Worm (Caenorhabditis elegans) whole organism, young adult: Measurements from ENCODE around the gene C52B9.19.

Source experiments
- B0336.3 ChIP-seq: fragments of 200-800 bp; sonication (Bioruptor generic); IDR thresholded peaks from 2 replicates; pipeline ENCODE4 v1.3.6; 2022; ENCODE audit warnings: missing genetic modification characterization, missing compliant biosample characterization
- F33H1.4 ChIP-seq: fragments of 200-800 bp; sonication (Bioruptor generic); IDR thresholded peaks from 2 replicates; pipeline ENCODE4 v1.3.6; 2022; ENCODE audit warnings: missing genetic modification reagents, missing genetic modification characterization, missing compliant biosample characterization
- F37B4.10 ChIP-seq: fragments of 200-800 bp; sonication (Bioruptor generic); IDR thresholded peaks from 2 replicates; pipeline ENCODE4 v1.3.6; 2022; ENCODE audit warnings: missing genetic modification characterization, missing compliant biosample characterization
- F55B11.4 ChIP-seq: sonication (generic microtip); optimal IDR thresholded peaks from 2 replicates; lab custom pipeline; 2016; ENCODE audit warnings: missing compliant biosample characterization, missing genetic modification characterization, borderline replicate concordance; ENCODE audit not compliant: insufficient read depth
- F57C9.4 ChIP-seq: sonication (generic microtip); optimal IDR thresholded peaks from 2 replicates; lab custom pipeline; 2017; ENCODE audit warnings: mild to moderate bottlenecking, missing genetic modification characterization, missing compliant biosample characterization
- T07F8.4 ChIP-seq: sonication (generic microtip); optimal IDR thresholded peaks from 2 replicates; lab custom pipeline; 2016; ENCODE audit warnings: mild to moderate bottlenecking, missing genetic modification characterization, moderate library complexity, missing compliant biosample characterization
- T26A5.8 ChIP-seq: sonication (generic microtip); optimal IDR thresholded peaks from 2 replicates; lab custom pipeline; 2016; ENCODE audit warnings: missing genetic modification characterization, missing compliant biosample characterization
- akir-1 ChIP-seq: fragments of 200-800 bp; sonication (Bioruptor generic); optimal IDR thresholded peaks from 2 replicates; lab custom pipeline; 2018; ENCODE audit warnings: mild to moderate bottlenecking, missing genetic modification characterization, moderate library complexity, missing compliant biosample characterization
- ama-1 ChIP-seq, 3 experiments: fragments of 150-350 bp in 1 of 3; sonication (generic microtip) in 2 of 3; optimal IDR thresholded peaks; 2 replicates each; lab custom pipeline; 2014 to 2018; ENCODE audit warnings: missing biosample characterization in 2 of 3, missing genetic modification characterization in 2 of 3, missing genetic modification reagents in 2 of 3
- aptf-2 ChIP-seq: fragments of 200-800 bp; sonication (Bioruptor generic); conservative IDR thresholded peaks from 2 replicates; pipeline ENCODE4 v1.3.6; 2022; ENCODE audit warnings: missing genetic modification reagents, missing genetic modification characterization, missing compliant biosample characterization
- attf-3 ChIP-seq: fragments of 200-800 bp; sonication (Bioruptor generic); conservative IDR thresholded peaks from 2 replicates; pipeline ENCODE4 v1.3.6; 2022; ENCODE audit warnings: missing genetic modification reagents, missing genetic modification characterization, missing compliant biosample characterization
- attf-5 ChIP-seq: fragments of 200-800 bp; sonication (Bioruptor generic); optimal IDR thresholded peaks from 2 replicates; lab custom pipeline; 2018; ENCODE audit warnings: mild to moderate bottlenecking, missing genetic modification characterization, missing compliant biosample characterization
- ceh-27 ChIP-seq: fragments of 200-800 bp; sonication (Bioruptor generic); optimal IDR thresholded peaks from 2 replicates; lab custom pipeline; 2018; ENCODE audit warnings: mild to moderate bottlenecking, missing genetic modification characterization, moderate library complexity, missing compliant biosample characterization
- ceh-79 ChIP-seq: sonication (generic microtip); optimal IDR thresholded peaks from 2 replicates; lab custom pipeline; 2017; ENCODE audit warnings: mild to moderate bottlenecking, missing genetic modification characterization, missing compliant biosample characterization
- dox-1 ChIP-seq: fragments of 200-800 bp; sonication (Bioruptor generic); IDR thresholded peaks from 2 replicates; pipeline ENCODE4 v1.3.6; 2022; ENCODE audit warnings: missing genetic modification reagents, missing genetic modification characterization, missing compliant biosample characterization
- efl-1 ChIP-seq: fragments of 150-350 bp; optimal IDR thresholded peaks from 2 replicates; lab custom pipeline; 2014; ENCODE audit warnings: missing biosample characterization, missing genetic modification reagents, missing genetic modification characterization
- egl-44 ChIP-seq: fragments of 200-800 bp; sonication (Bioruptor generic); IDR thresholded peaks from 2 replicates; pipeline ENCODE4 v1.3.6; 2022; ENCODE audit warnings: missing genetic modification reagents, missing genetic modification characterization, missing compliant biosample characterization
- egrh-3 ChIP-seq: fragments of 200-800 bp; sonication (Bioruptor generic); IDR thresholded peaks from 2 replicates; pipeline ENCODE4 v1.3.6; 2022; ENCODE audit warnings: missing genetic modification reagents, missing genetic modification characterization, missing compliant biosample characterization
- fkh-3 ChIP-seq: sonication (generic microtip); optimal IDR thresholded peaks from 2 replicates; lab custom pipeline; 2016; ENCODE audit warnings: mild to moderate bottlenecking, missing genetic modification characterization, missing compliant biosample characterization
- hlh-12 ChIP-seq: sonication (generic microtip); optimal IDR thresholded peaks from 2 replicates; lab custom pipeline; 2016; ENCODE audit warnings: missing genetic modification characterization, missing compliant biosample characterization
- hmg-1.2 ChIP-seq: fragments of 200-800 bp; sonication (Bioruptor generic); IDR thresholded peaks from 2 replicates; pipeline ENCODE4 v1.3.6; 2022; ENCODE audit warnings: missing genetic modification reagents, missing genetic modification characterization, missing compliant biosample characterization
- let-607 ChIP-seq, 2 experiments: fragments of 200-800 bp in 1 of 2; sonication (Bioruptor generic) in 1 of 2; sonication (generic microtip) in 1 of 2; optimal IDR thresholded peaks; 2 replicates each; lab custom pipeline; 2016 to 2018; ENCODE audit warnings: mild to moderate bottlenecking in 2 of 2, missing compliant biosample characterization in 2 of 2, missing genetic modification characterization in 2 of 2, moderate library complexity in 2 of 2, missing genotype in 1 of 2
- lin-40 ChIP-seq: sonication (generic microtip); optimal IDR thresholded peaks from 2 replicates; lab custom pipeline; 2016; ENCODE audit warnings: missing genetic modification characterization, mild to moderate bottlenecking, missing compliant biosample characterization, missing genotype, missing genetic modification reagents
- lsl-1 ChIP-seq: fragments of 200-800 bp; sonication (Bioruptor generic); optimal IDR thresholded peaks from 2 replicates; lab custom pipeline; 2018; ENCODE audit warnings: mild to moderate bottlenecking, missing genetic modification characterization, moderate library complexity, missing compliant biosample characterization
- lsy-27 ChIP-seq: sonication (generic microtip); optimal IDR thresholded peaks from 2 replicates; lab custom pipeline; 2017; ENCODE audit warnings: missing genetic modification characterization, mild to moderate bottlenecking, missing compliant biosample characterization, antibody characterized with exemption, missing genotype, borderline replicate concordance; ENCODE audit not compliant: insufficient read depth
- madf-3 ChIP-seq: fragments of 200-800 bp; sonication (Bioruptor generic); IDR thresholded peaks from 2 replicates; pipeline ENCODE4 v1.3.6; 2022; ENCODE audit warnings: missing genetic modification reagents, missing genetic modification characterization, missing compliant biosample characterization
- nfya-2 ChIP-seq: fragments of 200-800 bp; sonication (Bioruptor generic); IDR thresholded peaks from 2 replicates; pipeline ENCODE4 v1.3.6; 2022; ENCODE audit warnings: missing genetic modification reagents, missing genetic modification characterization, missing compliant biosample characterization
- nhr-120 ChIP-seq: fragments of 200-800 bp; sonication (Bioruptor generic); IDR thresholded peaks from 2 replicates; pipeline ENCODE4 v1.3.6; 2022; ENCODE audit warnings: missing genetic modification characterization, missing compliant biosample characterization
- nhr-80 ChIP-seq: sonication (generic microtip); optimal IDR thresholded peaks from 2 replicates; lab custom pipeline; 2016; ENCODE audit warnings: missing genetic modification characterization, missing compliant biosample characterization
- pha-4 ChIP-seq: fragments of 150-350 bp; sonication (generic microtip); optimal IDR thresholded peaks from 2 replicates; lab custom pipeline; 2014; ENCODE audit warnings: missing biosample characterization, missing genetic modification reagents, missing genetic modification characterization
- snpc-3.4 ChIP-seq: sonication (generic microtip); optimal IDR thresholded peaks from 2 replicates; lab custom pipeline; 2017; ENCODE audit warnings: missing genetic modification characterization, mild to moderate bottlenecking, missing compliant biosample characterization, antibody characterized with exemption, moderate library complexity, missing genotype, missing genetic modification reagents
- snpc-4 ChIP-seq, 5 experiments: fragments of 150-350 bp in 1 of 5; sonication (generic microtip) in 4 of 5; optimal IDR thresholded peaks; 2 replicates each; lab custom pipeline; 2014 to 2018; ENCODE audit warnings: missing genetic modification characterization in 5 of 5, missing biosample characterization in 3 of 5, antibody characterized with exemption in 2 of 5, mild to moderate bottlenecking in 2 of 5, missing compliant biosample characterization in 2 of 5, missing genotype in 2 of 5, moderate library complexity in 2 of 5, missing genetic modification reagents in 1 of 5
- tbp1 ChIP-seq: fragments of 200-800 bp; sonication (Bioruptor generic); optimal IDR thresholded peaks from 2 replicates; lab custom pipeline; 2018; ENCODE audit warnings: mild to moderate bottlenecking, missing genetic modification characterization, missing compliant biosample characterization
- tlf-1 ChIP-seq: fragments of 200-800 bp; sonication (Bioruptor generic); optimal IDR thresholded peaks from 2 replicates; lab custom pipeline; 2018; ENCODE audit warnings: mild to moderate bottlenecking, missing genetic modification characterization, missing compliant biosample characterization
- xnd-1 ChIP-seq: sonication (generic microtip); optimal IDR thresholded peaks from 2 replicates; lab custom pipeline; 2016; ENCODE audit warnings: missing genotype, missing genetic modification reagents, missing genetic modification characterization, missing compliant biosample characterization
- ztf-18 ChIP-seq: sonication (generic microtip); optimal IDR thresholded peaks from 2 replicates; lab custom pipeline; 2016; ENCODE audit warnings: missing genotype, mild to moderate bottlenecking, missing genetic modification characterization, missing compliant biosample characterization
- ztf-25 ChIP-seq: fragments of 200-800 bp; sonication (Bioruptor generic); IDR thresholded peaks from 2 replicates; pipeline ENCODE4 v1.3.6; 2022; ENCODE audit warnings: missing genetic modification reagents, missing genetic modification characterization, missing compliant biosample characterization

Gene C52B9.19

DNA sequence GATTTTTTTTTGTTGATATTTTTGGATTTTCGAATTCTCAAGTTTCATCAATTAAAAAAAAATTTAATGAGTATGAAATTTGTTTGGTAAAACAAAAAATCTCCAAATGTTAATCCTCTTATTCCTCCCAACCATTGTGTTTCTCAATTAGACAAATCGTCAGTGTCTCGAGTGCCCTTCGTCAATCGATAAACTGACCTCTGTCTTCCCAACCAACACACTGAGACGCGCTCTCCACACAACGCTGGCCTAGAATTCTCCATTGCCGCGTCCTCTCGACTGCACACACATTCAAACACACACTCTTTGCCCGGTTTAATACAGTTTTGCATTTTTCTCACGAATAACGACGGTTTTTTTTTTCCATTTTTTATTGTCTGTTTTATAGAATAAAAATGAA is 27.6 kb upstream of the C52B9.19 start, which contains the start of gene taf-11.1:
Gene taf-11.1 (plus strand): TSS at position 389 of the 400 bp plus-strand sequence.
- TF ChIP-seq dox-1 (GFP tag; lab: Robert Waterston, UW): 0 out of 2 replicates have a peak, but pooled peaks have one; percentile 8
- peak; percentile 44 for TF ChIP-seq nhr-80 (tag; lab: Kevin White, UChicago)
- TF ChIP-seq hmg-1.2 (GFP tag; lab: Robert Waterston, UW): peak; percentile 33; the same call in 1 of the 2 replicates
- peak; percentile 3 for TF ChIP-seq ceh-27 (GFP tag; lab: Kevin White, UChicago)
- TF ChIP-seq ztf-25 (GFP tag; lab: Robert Waterston, UW): no peak

DNA sequence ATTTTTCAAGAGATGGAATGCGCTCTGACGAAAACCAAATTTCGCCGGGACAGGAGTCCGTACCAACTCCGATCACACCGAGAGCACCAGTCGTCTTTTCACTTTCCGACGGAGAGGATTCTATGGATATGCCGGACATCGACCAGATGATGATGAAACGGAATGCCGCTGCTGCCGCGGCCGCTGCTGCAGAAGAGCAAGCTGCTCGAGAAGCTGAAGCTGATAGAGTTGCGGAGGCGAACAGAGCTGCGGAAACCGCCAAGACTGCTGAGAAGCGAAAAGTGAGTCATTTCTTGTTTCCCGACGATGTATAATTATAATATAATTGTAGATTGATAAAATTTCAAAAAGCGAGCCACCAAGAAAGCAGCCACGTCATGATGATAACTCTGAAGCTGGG is 27.0 kb upstream of the C52B9.19 start:
- no peak for TF ChIP-seq nhr-120 (GFP tag; lab: Robert Waterston, UW)
- TF ChIP-seq F37B4.10 (GFP tag; lab: Robert Waterston, UW): no peak
- peak; percentile 71 for TF ChIP-seq egrh-3
- TF ChIP-seq, all 124 proteins: peak for 1

DNA sequence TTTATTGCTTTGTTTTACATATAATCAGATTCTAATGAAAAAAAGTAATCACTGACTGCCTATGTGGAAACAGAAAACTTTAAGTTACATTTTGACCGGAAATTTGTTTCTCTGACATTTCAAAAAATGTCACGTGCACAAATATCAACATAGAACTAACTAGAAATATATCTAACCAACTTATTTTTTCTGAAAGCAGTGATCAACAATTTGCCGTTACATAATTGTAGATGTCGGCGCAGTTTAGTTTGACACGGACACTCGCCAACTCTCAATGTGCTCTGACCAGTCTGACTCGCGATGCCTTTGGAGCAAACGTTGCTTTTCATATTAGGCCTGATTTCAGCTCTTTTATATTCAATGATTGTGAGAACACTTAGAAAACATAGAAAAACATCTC is 25.6 kb upstream of the C52B9.19 start, which contains the start of gene srv-6:
Gene srv-6 (plus strand): TSS at position 301 of the 400 bp plus-strand sequence.
- no peak for TF ChIP-seq F57C9.4 (tag; lab: Kevin White, UChicago)
- TF ChIP-seq fkh-3 (tag; lab: Kevin White, UChicago): no peak
- TF ChIP-seq, all 124 proteins: peak for 0

DNA sequence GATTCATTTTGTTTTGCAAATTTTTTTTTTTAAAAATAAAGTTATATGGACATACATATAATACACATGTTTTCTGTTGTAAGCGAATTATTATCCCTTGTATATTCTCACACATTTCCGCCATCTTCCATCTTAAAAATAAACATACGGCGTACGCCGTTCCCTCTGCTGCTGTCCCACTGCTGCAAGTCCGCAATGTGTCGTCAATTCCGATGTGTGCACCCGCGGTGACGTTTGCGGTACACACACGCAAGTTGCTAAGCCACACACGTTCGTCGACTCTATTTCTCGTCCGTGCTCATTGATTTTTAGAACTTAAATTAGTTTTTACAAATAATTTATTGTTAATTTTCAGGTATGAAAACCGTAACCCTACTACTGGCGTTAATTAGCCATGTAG is 22.1 kb upstream of the C52B9.19 start, which contains the start of gene C52B9.4:
Gene C52B9.4 (plus strand): TSS at position 356 of the 400 bp plus-strand sequence.
- TF ChIP-seq hmg-1.2 (GFP tag; lab: Robert Waterston, UW): peak; percentile 56; the same call in 1 of the 2 replicates
- peak; percentile 28 for TF ChIP-seq lin-40 (tag; lab: Kevin White, UChicago)
- no peak for TF ChIP-seq T07F8.4
- TF ChIP-seq tlf-1 (GFP tag; lab: Kevin White, UChicago): no peak
- TF ChIP-seq aptf-2 (GFP tag; lab: Robert Waterston, UW): 0 out of 2 replicates have a peak, but pooled peaks have one; percentile 47
- TF ChIP-seq let-607 (tag; optimal IDR thresholded peaks at IDR 0.05; lab: Kevin White, UChicago): peak in 1 of 2 experiments; percentile 8
- peak; percentile 16 for TF ChIP-seq nhr-80 (tag; lab: Kevin White, UChicago)
- TF ChIP-seq attf-5 (GFP tag; lab: Kevin White, UChicago): peak; percentile 19
- no peak for TF ChIP-seq xnd-1
- TF ChIP-seq F33H1.4 (GFP tag; lab: Robert Waterston, UW): no peak
- TF ChIP-seq, all 124 proteins: peak for 6

DNA sequence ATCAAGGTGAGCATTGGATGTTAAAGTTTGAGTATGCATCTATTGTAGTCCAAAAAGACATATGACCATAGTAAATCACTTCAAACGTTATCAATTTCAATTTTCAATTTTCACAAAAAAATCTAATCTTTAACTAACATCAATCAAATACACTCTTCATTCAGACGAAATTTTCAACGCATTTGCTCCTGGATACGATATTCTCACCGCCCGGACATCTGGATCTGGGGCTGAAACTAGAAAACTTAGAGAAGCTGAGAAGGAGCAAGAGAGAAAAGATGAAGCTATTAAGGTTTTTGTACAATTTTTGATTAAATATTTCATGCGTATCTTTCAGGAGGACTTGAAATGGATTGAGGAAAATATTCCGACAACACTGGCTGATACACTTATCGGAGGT is 18.5 kb upstream of the C52B9.19 start:
- TF ChIP-seq ztf-18 (tag; lab: Kevin White, UChicago) (no peak), egl-44 (GFP tag; lab: Robert Waterston, UW) (no peak), pha-4 (tag; lab: Kevin White, UChicago) (no peak), lsy-27 (tag; lab: Kevin White, UChicago) (no peak), hlh-12 (tag; lab: Kevin White, UChicago) (no peak), snpc-3.4 (tag; lab: Kevin White, UChicago) (no peak), F55B11.4 (tag; lab: Kevin White, UChicago) (no peak), tbp1 (GFP tag; lab: Kevin White, UChicago) (no peak), T26A5.8 (tag; lab: Kevin White, UChicago) (no peak), aptf-2 (GFP tag; lab: Robert Waterston, UW) (no peak), ama-1 (optimal IDR thresholded peaks at IDR 0.05; lab: Kevin White, UChicago) (no peak), ama-1 (GFP tag; optimal IDR thresholded peaks at IDR 0.05; lab: Kevin White, UChicago) (no peak), efl-1 (no peak), snpc-4 (GFP tag; optimal IDR thresholded peaks at IDR 0.05; lab: Kevin White, UChicago) (no peak), snpc-4 (tag; optimal IDR thresholded peaks at IDR 0.05; lab: Kevin White, UChicago) (no peak), madf-3 (GFP tag; lab: Robert Waterston, UW) (no peak), B0336.3 (GFP tag; lab: Robert Waterston, UW) (no peak), akir-1 (GFP tag; lab: Kevin White, UChicago) (no peak), attf-3 (no peak), ceh-79 (tag; lab: Kevin White, UChicago) (no peak), lsl-1 (GFP tag; lab: Kevin White, UChicago) (no peak), nfya-2 (no peak)
